Worm (Caenorhabditis elegans): ENCODE data around the gene B0334.20.

The B0334.20 gene

DNA sequence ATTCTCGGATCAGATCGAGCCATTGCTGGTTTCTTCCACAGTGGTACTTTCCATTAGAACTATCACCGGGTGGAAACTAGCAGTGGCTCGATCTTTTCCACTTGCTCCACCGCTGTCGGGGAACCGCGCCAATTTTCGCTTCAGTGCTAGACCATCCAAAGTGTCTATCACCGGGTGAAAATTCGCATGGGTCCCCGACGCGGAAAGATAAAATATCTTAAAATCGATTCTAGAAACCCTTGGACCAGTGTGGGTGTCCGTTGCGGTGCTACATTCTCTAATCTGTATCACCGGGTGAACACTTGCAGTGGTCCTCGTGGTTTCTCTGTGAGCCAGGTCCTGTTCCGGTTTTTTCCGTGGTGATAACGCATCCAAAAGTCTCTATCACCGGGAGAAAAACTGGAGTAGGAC lies 37.4 kb upstream of the B0334.20 start:
- no peak for TF ChIP-seq R02D3.7 (tag; optimal IDR thresholded peaks at IDR 0.05)
- no peak for TF ChIP-seq ceh-28 (tag; optimal IDR thresholded peaks at IDR 0.05)
- TF ChIP-seq aly-2 (tag; optimal IDR thresholded peaks at IDR 0.05) = no peak
- TF ChIP-seq tbx-2 (tag; optimal IDR thresholded peaks at IDR 0.05) = no peak
- TF ChIP-seq ceh-82 (tag; optimal IDR thresholded peaks at IDR 0.05) = no peak
- no peak for TF ChIP-seq unc-39 (tag; optimal IDR thresholded peaks at IDR 0.05)

DNA sequence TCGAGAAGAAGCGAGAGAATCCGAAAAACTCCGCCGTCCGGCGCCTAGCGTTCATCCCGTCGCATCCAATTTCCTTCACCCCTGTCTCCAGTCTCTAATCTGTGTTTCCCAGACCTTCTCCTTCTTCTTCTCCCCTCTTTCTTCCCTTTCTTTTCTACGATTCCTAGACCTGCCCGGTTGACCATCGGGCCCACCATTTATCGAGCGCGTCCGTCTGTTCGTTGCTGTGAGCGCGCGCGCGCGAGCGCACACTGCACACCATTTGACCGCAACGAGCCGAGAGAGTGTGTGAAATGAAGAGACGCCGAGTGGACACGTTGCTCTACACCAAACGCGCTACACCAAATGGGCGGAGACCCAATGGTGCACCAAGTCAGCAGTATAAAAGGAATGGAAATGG lies 36.9 kb upstream of the B0334.20 start:
- TF ChIP-seq nhr-23 (tag; optimal IDR thresholded peaks at IDR 0.05) (peak; percentile 15), nhr-12 (tag; optimal IDR thresholded peaks at IDR 0.05) (no peak)

DNA sequence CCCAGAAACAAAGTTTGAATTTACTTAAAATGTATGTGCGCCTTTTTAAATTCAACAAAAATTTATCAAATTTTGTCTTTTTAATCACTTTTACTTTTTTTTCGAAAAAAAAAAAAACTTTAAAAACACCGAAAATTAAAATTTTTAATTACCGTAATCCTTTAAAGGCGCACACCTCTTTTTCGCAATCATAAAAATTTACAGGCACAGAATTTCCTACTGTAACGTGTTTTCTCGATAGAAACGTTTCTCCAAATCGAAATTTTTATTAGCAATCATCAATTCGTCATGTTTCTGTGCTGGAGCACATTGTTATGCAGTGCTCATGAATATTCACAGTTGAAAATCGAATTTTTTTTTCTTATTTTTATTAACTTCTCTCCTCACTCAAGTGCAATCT lies 36.2 kb upstream of the B0334.20 start:
- TF ChIP-seq ama-1 (optimal IDR thresholded peaks at IDR 0.05) (no peak), nhr-11 (tag; optimal IDR thresholded peaks at IDR 0.05) (no peak), fos-1 (tag; optimal IDR thresholded peaks at IDR 0.05) (no peak), ceh-9 (tag; optimal IDR thresholded peaks at IDR 0.05) (no peak), fkh-10 (GFP tag; optimal IDR thresholded peaks at IDR 0.05) (no peak), elt-2 (tag; optimal IDR thresholded peaks at IDR 0.05) (no peak), tbx-2 (tag; optimal IDR thresholded peaks at IDR 0.05) (no peak), ZK546.5 (tag; optimal IDR thresholded peaks at IDR 0.05) (no peak), unc-62 (GFP tag; optimal IDR thresholded peaks at IDR 0.05) (no peak), pha-4 (tag; optimal IDR thresholded peaks at IDR 0.05) (no peak), ztf-4 (tag; optimal IDR thresholded peaks at IDR 0.05) (no peak), aly-2 (tag; optimal IDR thresholded peaks at IDR 0.05) (no peak), nhr-12 (tag; optimal IDR thresholded peaks at IDR 0.05) (no peak), nfya-1 (tag; optimal IDR thresholded peaks at IDR 0.05; ENCODE audit: insufficient read depth) (no peak)

DNA sequence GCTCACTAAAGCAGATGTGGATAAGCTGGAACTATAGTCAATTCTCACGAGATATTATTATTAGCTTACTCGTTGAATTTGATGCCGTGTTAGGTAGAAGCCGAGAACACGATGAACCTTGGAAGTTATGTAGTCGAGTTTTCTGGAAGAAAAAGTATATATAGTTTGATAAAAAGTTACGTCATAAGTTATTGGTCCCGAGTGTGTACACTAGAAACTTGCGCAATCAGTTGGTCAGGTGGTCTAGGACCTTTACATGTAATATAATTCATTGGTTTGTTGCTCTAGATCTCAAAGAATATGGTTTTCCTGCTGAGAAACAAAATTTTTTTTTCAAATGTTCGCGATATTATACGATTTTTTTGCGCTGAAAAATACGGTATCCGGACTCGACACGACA lies 35.7 kb upstream of the B0334.20 start:
- TF ChIP-seq ztf-4 (tag; optimal IDR thresholded peaks at IDR 0.05) (no peak), nhr-43 (tag; optimal IDR thresholded peaks at IDR 0.05; ENCODE audit: poor library complexity, severe bottlenecking) (no peak), snpc-4 (tag; optimal IDR thresholded peaks at IDR 0.05) (no peak), nhr-11 (tag; optimal IDR thresholded peaks at IDR 0.05) (no peak), aly-2 (tag; optimal IDR thresholded peaks at IDR 0.05) (no peak), ceh-82 (tag; optimal IDR thresholded peaks at IDR 0.05) (no peak), lin-15B (tag; optimal IDR thresholded peaks at IDR 0.05) (no peak), zag-1 (tag; optimal IDR thresholded peaks at IDR 0.05) (no peak), ztf-11 (tag; optimal IDR thresholded peaks at IDR 0.05) (no peak), nhr-67 (tag; optimal IDR thresholded peaks at IDR 0.05) (no peak), R02D3.7 (tag; optimal IDR thresholded peaks at IDR 0.05) (no peak), pha-4 (tag; optimal IDR thresholded peaks at IDR 0.05) (no peak), egl-5 (tag; optimal IDR thresholded peaks at IDR 0.05) (no peak), eor-1 (tag; optimal IDR thresholded peaks at IDR 0.05) (no peak), sea-2 (GFP tag; optimal IDR thresholded peaks at IDR 0.05) (no peak), ceh-16 (tag; optimal IDR thresholded peaks at IDR 0.05) (no peak), tbx-2 (tag; optimal IDR thresholded peaks at IDR 0.05) (no peak), ama-1 (optimal IDR thresholded peaks at IDR 0.05) (no peak), fos-1 (tag; optimal IDR thresholded peaks at IDR 0.05) (no peak), nhr-12 (tag; optimal IDR thresholded peaks at IDR 0.05) (no peak)

DNA sequence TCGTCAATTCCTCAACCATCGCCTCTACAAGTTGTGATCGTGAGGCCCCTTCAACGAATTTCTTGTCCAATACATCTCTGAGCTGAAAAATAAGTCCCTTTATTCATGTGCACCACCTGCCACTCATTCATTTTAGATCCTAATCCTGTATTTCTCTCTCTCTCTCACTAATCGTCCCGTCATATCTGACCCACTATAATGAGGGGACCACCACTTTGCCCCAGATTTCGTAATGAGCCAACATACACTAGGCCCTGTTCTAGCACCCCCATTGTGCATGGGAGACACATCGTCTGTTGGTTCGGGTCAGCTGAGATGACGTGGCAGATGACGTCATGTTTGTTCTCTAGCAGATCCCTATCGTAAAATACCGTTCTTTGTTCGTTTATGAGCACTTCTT lies 35.2 kb upstream of the B0334.20 start:
- TF ChIP-seq lsy-12 (tag; optimal IDR thresholded peaks at IDR 0.05) (no peak), ztf-4 (tag; optimal IDR thresholded peaks at IDR 0.05) (no peak), mdl-1 (tag; optimal IDR thresholded peaks at IDR 0.05) (no peak), nhr-43 (tag; optimal IDR thresholded peaks at IDR 0.05; ENCODE audit: poor library complexity, severe bottlenecking) (no peak), fkh-10 (GFP tag; optimal IDR thresholded peaks at IDR 0.05) (no peak), nhr-237 (tag; optimal IDR thresholded peaks at IDR 0.05) (no peak), nhr-76 (tag; optimal IDR thresholded peaks at IDR 0.05) (no peak), elt-2 (tag; optimal IDR thresholded peaks at IDR 0.05) (no peak), ceh-28 (tag; optimal IDR thresholded peaks at IDR 0.05) (no peak), nhr-77 (tag; optimal IDR thresholded peaks at IDR 0.05) (no peak), aly-2 (tag; optimal IDR thresholded peaks at IDR 0.05) (no peak), pqm-1 (tag; optimal IDR thresholded peaks at IDR 0.05) (no peak), egl-27 (tag; optimal IDR thresholded peaks at IDR 0.05) (no peak), nhr-12 (tag; optimal IDR thresholded peaks at IDR 0.05) (no peak)
